Worm (Caenorhabditis elegans) whole organism, L4 larva: ENCODE measurements around the gene R11G10.4.

Experiments
- T20F7.1 ChIP-seq: fragments of 200-800 bp; sonication (Bioruptor generic); optimal IDR thresholded peaks from 2 replicates; lab custom pipeline; 2018; ENCODE audit warnings: mild to moderate bottlenecking, missing genetic modification characterization, missing compliant biosample characterization
- Y75B8A.6 ChIP-seq: fragments of 200-800 bp; sonication (Bioruptor generic); IDR thresholded peaks from 2 replicates; pipeline ENCODE4 v1.3.6; 2022; ENCODE audit warnings: missing genetic modification reagents, missing genetic modification characterization, missing compliant biosample characterization
- aha-1 ChIP-seq: fragments of 150-350 bp; peaks from one replicate; lab custom pipeline; 2014; ENCODE audit warnings: missing biosample characterization, missing genetic modification characterization
- ceh-44 ChIP-seq: fragments of 200-800 bp; sonication (Bioruptor generic); IDR thresholded peaks from 2 replicates; pipeline ENCODE4 v1.3.6; 2022; ENCODE audit warnings: missing genetic modification reagents, missing genetic modification characterization, missing compliant biosample characterization
- ceh-62 ChIP-seq: sonication (generic microtip); optimal IDR thresholded peaks from 2 replicates; lab custom pipeline; 2017; ENCODE audit warnings: missing biosample characterization, missing genetic modification characterization
- cey-2 ChIP-seq: sonication (generic microtip); optimal IDR thresholded peaks from 3 replicates; lab custom pipeline; 2017; ENCODE audit warnings: missing genetic modification characterization, mild to moderate bottlenecking, missing compliant biosample characterization, antibody characterized with exemption, borderline replicate concordance; ENCODE audit not compliant: insufficient read depth
- dpl-1 ChIP-seq: fragments of 150-350 bp; optimal IDR thresholded peaks from 2 replicates; lab custom pipeline; 2014; ENCODE audit warnings: missing biosample characterization, missing genetic modification reagents, missing genetic modification characterization
- dve-1 ChIP-seq: sonication (generic microtip); optimal IDR thresholded peaks from 2 replicates; lab custom pipeline; 2017; ENCODE audit warnings: antibody characterized with exemption, mild to moderate bottlenecking, missing genetic modification characterization, missing compliant biosample characterization; ENCODE audit not compliant: insufficient read depth
- egl-27 ChIP-seq: sonication (generic microtip); optimal IDR thresholded peaks from 3 replicates; lab custom pipeline; 2017; ENCODE audit warnings: missing biosample characterization, missing genetic modification reagents, missing genetic modification characterization
- gei-8 ChIP-seq: fragments of 200-800 bp; sonication (Bioruptor generic); optimal IDR thresholded peaks from 2 replicates; lab custom pipeline; 2018; ENCODE audit warnings: mild to moderate bottlenecking, missing genetic modification characterization, missing compliant biosample characterization
- hif-1 ChIP-seq, 2 experiments: sonication (generic microtip); optimal IDR thresholded peaks; 2 replicates each; lab custom pipeline; 2016 to 2017; ENCODE audit warnings: missing compliant biosample characterization in 2 of 2, missing genetic modification characterization in 2 of 2, missing genetic modification reagents in 2 of 2, missing genotype in 2 of 2, mild to moderate bottlenecking in 1 of 2
- hlh-30 ChIP-seq: sonication (generic microtip); optimal IDR thresholded peaks from 2 replicates; lab custom pipeline; 2017; ENCODE audit warnings: antibody characterized with exemption, mild to moderate bottlenecking, missing genetic modification characterization, missing compliant biosample characterization; ENCODE audit not compliant: insufficient read depth
- hmg-1.1 ChIP-seq: fragments of 200-800 bp; sonication (Bioruptor generic); IDR thresholded peaks from 2 replicates; pipeline ENCODE4 v1.3.6; 2022; ENCODE audit warnings: missing genetic modification reagents, missing genetic modification characterization, missing compliant biosample characterization
- lin-38 ChIP-seq: fragments of 200-800 bp; sonication (Bioruptor generic); IDR thresholded peaks from 2 replicates; pipeline ENCODE4 v1.3.6; 2022; ENCODE audit warnings: missing genetic modification reagents, missing genetic modification characterization, missing compliant biosample characterization
- lin-39 ChIP-seq: fragments of 150-350 bp; optimal IDR thresholded peaks from 2 replicates; lab custom pipeline; 2014; ENCODE audit warnings: missing biosample characterization, missing genetic modification reagents, missing genetic modification characterization
- lsy-2 ChIP-seq, 2 experiments: fragments of 150-350 bp in 1 of 2; sonication (generic microtip) in 1 of 2; optimal IDR thresholded peaks; 2 replicates each; lab custom pipeline; 2014 to 2017; ENCODE audit warnings: missing biosample characterization in 2 of 2, missing genetic modification characterization in 2 of 2
- madf-9 ChIP-seq: fragments of 200-800 bp; sonication (Bioruptor generic); conservative IDR thresholded peaks from 2 replicates; pipeline ENCODE4 v1.3.6; 2022; ENCODE audit warnings: missing genetic modification reagents, missing genetic modification characterization, missing compliant biosample characterization
- mep-1 ChIP-seq: fragments of 150-350 bp; sonication (generic microtip); optimal IDR thresholded peaks from 3 replicates; lab custom pipeline; 2014; ENCODE audit warnings: missing biosample characterization, missing genetic modification characterization
- mes-2 ChIP-seq: sonication (generic microtip); optimal IDR thresholded peaks from 2 replicates; lab custom pipeline; 2016; ENCODE audit warnings: missing genotype, mild to moderate bottlenecking, missing genetic modification characterization, missing compliant biosample characterization; ENCODE audit not compliant: poor library complexity, severe bottlenecking
- nhr-6 ChIP-seq: fragments of 150-350 bp; optimal IDR thresholded peaks from 2 replicates; lab custom pipeline; 2014; ENCODE audit warnings: missing biosample characterization, missing genetic modification characterization
- nhr-76 ChIP-seq: fragments of 150-350 bp; optimal IDR thresholded peaks from 2 replicates; lab custom pipeline; 2014; ENCODE audit warnings: missing biosample characterization, missing genetic modification characterization
- php-3 ChIP-seq: fragments of 200-800 bp; sonication (Bioruptor generic); IDR thresholded peaks from 2 replicates; pipeline ENCODE4 v1.3.6; 2022; ENCODE audit warnings: missing genetic modification reagents, missing genetic modification characterization, missing compliant biosample characterization
- rbr-2 ChIP-seq: sonication (generic microtip); optimal IDR thresholded peaks from 2 replicates; lab custom pipeline; 2016; ENCODE audit warnings: missing genotype, missing genetic modification characterization, missing compliant biosample characterization
- spr-1 ChIP-seq: sonication (generic microtip); optimal IDR thresholded peaks from 2 replicates; lab custom pipeline; 2016; ENCODE audit warnings: mild to moderate bottlenecking, missing genetic modification characterization, missing compliant biosample characterization
- unc-130 ChIP-seq: sonication (generic microtip); optimal IDR thresholded peaks from 2 replicates; lab custom pipeline; 2016; ENCODE audit warnings: missing genetic modification reagents, missing genetic modification characterization, missing compliant biosample characterization
- zfp-3 ChIP-seq: fragments of 200-800 bp; sonication (Bioruptor generic); conservative IDR thresholded peaks from 2 replicates; pipeline ENCODE4 v1.3.6; 2022; ENCODE audit warnings: missing genetic modification reagents, missing genetic modification characterization, missing compliant biosample characterization

R11G10.4 gene

ce11 chrV:13551601-13552000 lies 45.2 kb downstream of the R11G10.4 start, which contains the start of the genes C56A3.4 and C56A3.5:
C56A3.4 (minus strand) TSS chrV:13551754.
C56A3.5 (plus strand) TSS chrV:13551967.
- peak; percentile 57 for TF ChIP-seq lin-38 (GFP tag; lab: Robert Waterston, UW)
- no peak for TF ChIP-seq php-3 (GFP tag; lab: Robert Waterston, UW)
- TF ChIP-seq hlh-30 (tag; lab: Kevin White, UChicago) = peak; percentile 88
- no peak for TF ChIP-seq spr-1 (tag; lab: Kevin White, UChicago)
- peak in 1 of 2 experiments; percentile 78 for TF ChIP-seq lsy-2 (tag; optimal IDR thresholded peaks at IDR 0.05; lab: Kevin White, UChicago)
- TF ChIP-seq egl-27 = no peak
- TF ChIP-seq lin-39 = no peak
- TF ChIP-seq Y75B8A.6 (GFP tag; lab: Robert Waterston, UW) = no peak
- peak; percentile 25 for TF ChIP-seq unc-130 (GFP tag; lab: Kevin White, UChicago)
- TF ChIP-seq hif-1 (tag; optimal IDR thresholded peaks at IDR 0.05; lab: Kevin White, UChicago) = peak in 1 of 2 experiments; percentile 78
- peak; percentile 74 for TF ChIP-seq aha-1 (tag; lab: Kevin White, UChicago)
- TF ChIP-seq mes-2 = peak; percentile 94
- peak; percentile 61 for TF ChIP-seq dpl-1 (GFP tag; lab: Kevin White, UChicago)
- TF ChIP-seq cey-2 (tag; lab: Kevin White, UChicago) = no peak
- peak; percentile 68 for TF ChIP-seq T20F7.1 (GFP tag; lab: Kevin White, UChicago)
- peak; percentile 49 for TF ChIP-seq mep-1
- TF ChIP-seq rbr-2 = peak; percentile 14
- TF ChIP-seq nhr-6 (tag; lab: Kevin White, UChicago) = peak; percentile 78
- peak; percentile 1 for TF ChIP-seq dve-1
- TF ChIP-seq hmg-1.1 (GFP tag; lab: Robert Waterston, UW) = no peak
- no peak for TF ChIP-seq gei-8 (GFP tag; lab: Kevin White, UChicago)

ce11 chrV:13556297-13556696 lies 49.9 kb downstream of the R11G10.4 start, which contains the start of gene C56A3.6:
C56A3.6 (minus strand) TSS chrV:13556397.
- TF ChIP-seq ceh-44 = no peak
- TF ChIP-seq zfp-3 (GFP tag; lab: Robert Waterston, UW) = no peak
- no peak for TF ChIP-seq ceh-62
- TF ChIP-seq nhr-76 (tag; lab: Kevin White, UChicago) = no peak
- TF ChIP-seq madf-9 (GFP tag; lab: Robert Waterston, UW) = no peak
- TF ChIP-seq, all 104 proteins: peak for 0
